Worm (Caenorhabditis elegans): ENCODE measurements around the gene K04C1.2.

K04C1.2 gene

DNA sequence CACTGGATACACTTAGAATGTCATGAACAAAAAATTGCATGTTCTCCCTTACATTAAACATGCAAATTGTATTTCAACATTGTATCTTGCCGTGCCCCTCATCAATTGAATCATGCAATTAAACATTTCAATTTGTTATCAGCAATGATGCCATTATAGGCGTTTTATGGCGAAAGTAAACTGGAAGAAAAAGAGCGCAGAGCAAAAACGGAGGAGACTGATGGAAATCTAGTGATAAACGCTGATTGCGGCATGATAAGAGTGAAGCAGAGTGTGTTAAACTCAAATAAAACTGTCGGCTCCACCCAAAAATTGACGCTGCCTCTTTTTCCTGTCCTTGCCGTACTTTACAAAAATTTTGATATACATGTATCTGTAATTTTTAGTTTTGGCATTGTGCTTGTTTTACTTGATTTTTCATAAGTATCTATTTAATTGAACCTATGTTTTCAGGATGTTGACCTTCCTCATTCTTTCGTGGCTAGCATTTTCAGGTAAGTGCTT is 23.9 kb upstream of the K04C1.2 start, which contains the start of gene K06G5.1 (continued):
- no peak for TF ChIP-seq Y55F3AM.14 (GFP tag; optimal IDR thresholded peaks at IDR 0.05)
- TF ChIP-seq blmp-1 (tag; optimal IDR thresholded peaks at IDR 0.05; ENCODE audit: insufficient read depth), result no peak
- TF ChIP-seq nhr-23 (tag; optimal IDR thresholded peaks at IDR 0.05), result no peak
- TF ChIP-seq crh-2 (tag; optimal IDR thresholded peaks at IDR 0.05), result peak; percentile 71
- peak; percentile 35 for TF ChIP-seq gmeb-1 (tag; optimal IDR thresholded peaks at IDR 0.05)

DNA sequence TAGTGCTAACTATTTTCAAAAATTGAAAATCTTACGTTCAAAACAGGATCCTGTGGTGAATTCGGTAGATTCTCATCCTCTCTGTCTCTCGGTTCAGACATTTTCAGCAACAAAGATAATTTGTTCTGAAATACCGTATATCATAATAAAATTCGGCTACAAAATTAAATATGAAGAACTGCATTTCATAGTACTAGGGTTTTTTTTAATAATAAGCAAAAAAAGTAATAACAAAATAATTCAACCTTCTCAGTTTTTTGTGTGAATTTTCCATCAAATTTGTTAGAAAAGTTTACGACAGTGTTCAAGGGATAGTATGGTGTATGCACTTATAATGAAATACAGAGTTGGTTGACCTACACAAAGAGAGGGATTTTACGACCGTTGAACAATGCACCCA is 15.4 kb upstream of the K04C1.2 start, which contains the start of gene K06G5.3:
Gene K06G5.3 (minus strand): TSS at position 101 of the 400 bp plus-strand sequence.
- TF ChIP-seq zag-1 (tag; optimal IDR thresholded peaks at IDR 0.05) (no peak), nhr-129 (tag; optimal IDR thresholded peaks at IDR 0.05) (no peak), snpc-4 (tag; optimal IDR thresholded peaks at IDR 0.05) (no peak), lin-13 (GFP tag; optimal IDR thresholded peaks at IDR 0.05) (no peak), nhr-77 (tag; optimal IDR thresholded peaks at IDR 0.05) (no peak), unc-55 (GFP tag; optimal IDR thresholded peaks at IDR 0.05) (no peak), dmd-4 (tag; optimal IDR thresholded peaks at IDR 0.05) (no peak), mdl-1 (tag; optimal IDR thresholded peaks at IDR 0.05) (no peak), lin-39 (tag; optimal IDR thresholded peaks at IDR 0.05) (no peak), Y55F3AM.14 (GFP tag; optimal IDR thresholded peaks at IDR 0.05) (no peak), unc-39 (tag; optimal IDR thresholded peaks at IDR 0.05) (no peak), mbf-1 (tag; optimal IDR thresholded peaks at IDR 0.05) (no peak), nhr-11 (tag; optimal IDR thresholded peaks at IDR 0.05) (no peak), ceh-82 (tag; optimal IDR thresholded peaks at IDR 0.05) (no peak), sem-4 (tag; optimal IDR thresholded peaks at IDR 0.05) (no peak), C34F6.9 (tag; optimal IDR thresholded peaks at IDR 0.05) (no peak), F13H6.1 (tag; optimal IDR thresholded peaks at IDR 0.05) (no peak), ama-1 (optimal IDR thresholded peaks at IDR 0.05) (no peak), ztf-4 (tag; optimal IDR thresholded peaks at IDR 0.05) (no peak)

DNA sequence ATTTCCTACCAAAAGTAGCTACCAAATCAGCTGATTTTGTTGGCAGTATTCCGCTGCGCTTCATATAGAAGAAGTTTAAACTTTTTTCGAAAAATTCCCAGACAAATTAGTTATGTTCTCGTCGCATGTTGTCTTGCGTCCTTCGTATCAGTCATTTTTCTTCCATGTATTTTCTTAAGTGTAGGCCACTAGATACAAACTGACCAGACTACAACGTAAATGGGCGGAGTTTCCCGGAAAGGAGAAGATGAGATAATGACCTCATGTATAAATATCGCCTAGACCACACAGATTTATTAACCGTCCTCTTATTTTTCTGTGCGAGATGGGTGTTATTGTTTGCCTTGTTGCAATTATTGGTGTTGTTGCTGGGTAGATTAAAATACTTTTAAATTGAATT is 13.2 kb upstream of the K04C1.2 start, which contains the start of gene cyp-13B2:
Gene cyp-13B2 (plus strand): TSS at position 301 of the 400 bp plus-strand sequence.
- TF ChIP-seq R02D3.7 (tag; optimal IDR thresholded peaks at IDR 0.05) (no peak), mbf-1 (tag; optimal IDR thresholded peaks at IDR 0.05) (no peak), ceh-82 (tag; optimal IDR thresholded peaks at IDR 0.05) (no peak), zag-1 (tag; optimal IDR thresholded peaks at IDR 0.05) (no peak), snpc-4 (tag; optimal IDR thresholded peaks at IDR 0.05) (no peak), nhr-10 (tag; optimal IDR thresholded peaks at IDR 0.05) (no peak), mab-5 (tag; optimal IDR thresholded peaks at IDR 0.05) (no peak), ama-1 (optimal IDR thresholded peaks at IDR 0.05) (no peak), lin-13 (GFP tag; optimal IDR thresholded peaks at IDR 0.05) (no peak), crh-2 (tag; optimal IDR thresholded peaks at IDR 0.05) (no peak), elt-3 (tag; optimal IDR thresholded peaks at IDR 0.05) (no peak), dmd-4 (tag; optimal IDR thresholded peaks at IDR 0.05) (no peak), ztf-4 (tag; optimal IDR thresholded peaks at IDR 0.05) (no peak), C34F6.9 (tag; optimal IDR thresholded peaks at IDR 0.05) (no peak), ZK546.5 (tag; optimal IDR thresholded peaks at IDR 0.05) (no peak)

DNA sequence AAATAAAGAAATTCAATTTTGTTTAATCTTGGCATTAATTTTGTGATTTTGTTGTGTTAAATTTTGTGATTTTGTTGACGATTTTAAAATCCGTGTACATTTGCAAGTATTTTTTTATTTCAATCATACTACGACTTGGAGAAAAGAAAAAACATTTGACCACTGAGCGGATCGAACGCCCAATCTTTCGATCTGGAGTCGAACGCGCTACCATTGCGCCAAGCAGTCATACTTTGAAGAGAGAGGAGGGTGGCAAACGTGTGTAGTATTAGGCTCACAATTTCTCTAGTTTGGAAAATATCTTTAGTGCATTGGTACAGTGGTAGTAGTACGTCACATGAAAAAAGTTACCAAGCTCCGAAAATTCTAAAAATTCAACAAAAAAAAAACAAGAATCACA is 9.7 kb upstream of the K04C1.2 start:
- TF ChIP-seq ZK546.5 (tag; optimal IDR thresholded peaks at IDR 0.05), result no peak
- peak; percentile 15 for TF ChIP-seq crh-2 (tag; optimal IDR thresholded peaks at IDR 0.05)
- TF ChIP-seq egl-27 (tag; optimal IDR thresholded peaks at IDR 0.05), result peak; percentile 2
- TF ChIP-seq nhr-129 (tag; optimal IDR thresholded peaks at IDR 0.05), result peak; percentile 21
- peak; percentile 8 for TF ChIP-seq sma-3 (GFP tag; optimal IDR thresholded peaks at IDR 0.05)
- peak; percentile 38 for TF ChIP-seq sma-9 (GFP tag; optimal IDR thresholded peaks at IDR 0.05)
- TF ChIP-seq sma-9 (tag; optimal IDR thresholded peaks at IDR 0.05), result no peak
- no peak for TF ChIP-seq lsy-2 (tag; optimal IDR thresholded peaks at IDR 0.05)
- TF ChIP-seq nhr-10 (tag; optimal IDR thresholded peaks at IDR 0.05), result no peak
- no peak for TF ChIP-seq nhr-237 (tag; optimal IDR thresholded peaks at IDR 0.05)
- TF ChIP-seq dmd-4 (tag; optimal IDR thresholded peaks at IDR 0.05), result no peak
- peak; percentile 20 for TF ChIP-seq nhr-21 (tag; optimal IDR thresholded peaks at IDR 0.05)

DNA sequence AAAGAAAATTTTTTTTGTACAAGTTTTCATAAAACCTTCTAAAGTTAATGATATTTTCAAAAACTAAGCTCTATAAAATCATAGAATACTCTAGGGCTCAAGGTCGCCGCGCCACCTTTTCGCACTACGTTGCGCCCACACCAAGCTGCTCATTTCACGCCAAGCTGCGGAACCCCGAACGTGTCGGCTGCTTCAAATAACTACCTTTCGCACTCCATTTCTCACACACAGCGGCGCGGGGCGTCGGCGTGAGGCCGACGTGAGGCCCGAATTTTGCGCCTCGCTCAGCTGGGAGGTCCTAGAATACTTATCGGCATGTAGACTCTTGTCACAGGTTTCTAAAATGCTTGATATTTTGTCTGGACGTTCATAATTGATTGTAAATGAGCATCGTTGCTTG is 6.5 kb upstream of the K04C1.2 start:
- TF ChIP-seq nhr-23 (tag; optimal IDR thresholded peaks at IDR 0.05) (no peak), zag-1 (tag; optimal IDR thresholded peaks at IDR 0.05) (no peak), elt-1 (tag; optimal IDR thresholded peaks at IDR 0.05) (no peak), lsy-2 (tag; optimal IDR thresholded peaks at IDR 0.05) (no peak), aly-2 (tag; optimal IDR thresholded peaks at IDR 0.05) (no peak), elt-3 (tag; optimal IDR thresholded peaks at IDR 0.05) (no peak), nhr-237 (tag; optimal IDR thresholded peaks at IDR 0.05) (no peak), nhr-77 (tag; optimal IDR thresholded peaks at IDR 0.05) (no peak)

Measured in whole organism, L2 larva.